Fruit fly (Drosophila melanogaster) whole organism, embryonic: ENCODE results near the gene E2f1.

Source experiments
- Atf-2 ChIP-seq: fragments of 200-800 bp; sonication (Bioruptor generic); optimal IDR thresholded peaks from 2 replicates; lab custom pipeline; 2016; ENCODE audit warnings: missing biosample characterization, missing genetic modification characterization
- Awh ChIP-seq: fragments of 200-800 bp; sonication (Bioruptor generic); IDR thresholded peaks from 2 replicates; pipeline ENCODE4, ENCODE4 v1.3.6; 2022; ENCODE audit warnings: missing biosample characterization, missing genetic modification characterization
- CG10274 ChIP-seq: fragments of 200-800 bp; sonication (Bioruptor generic); optimal IDR thresholded peaks from 3 replicates; lab custom pipeline; 2017; ENCODE audit warnings: missing biosample characterization, mild to moderate bottlenecking, missing genetic modification characterization
- CG10431 ChIP-seq: fragments of 200-800 bp; sonication (Bioruptor generic); optimal IDR thresholded peaks from 3 replicates; lab custom pipeline; 2018; ENCODE audit warnings: missing biosample characterization, mild to moderate bottlenecking, missing genetic modification characterization
- CG10543 ChIP-seq: fragments of 200-800 bp; sonication (Bioruptor generic); optimal IDR thresholded peaks from 3 replicates; lab custom pipeline; 2017; ENCODE audit warnings: missing biosample characterization, mild to moderate bottlenecking, missing genetic modification characterization, moderate library complexity
- CG11085 ChIP-seq: fragments of 200-800 bp; sonication (Bioruptor generic); IDR thresholded peaks from 2 replicates; pipeline ENCODE4 v1.3.6; 2022; ENCODE audit warnings: missing biosample characterization, missing genetic modification characterization
- CG12236 ChIP-seq: fragments of 200-800 bp; sonication (Bioruptor generic); optimal IDR thresholded peaks from 2 replicates; lab custom pipeline; 2016; ENCODE audit warnings: missing biosample characterization, missing genetic modification characterization
- CG12391 ChIP-seq: fragments of 200-800 bp; sonication (Bioruptor generic); optimal IDR thresholded peaks from 3 replicates; lab custom pipeline; 2018; ENCODE audit warnings: missing biosample characterization, mild to moderate bottlenecking, missing genetic modification characterization, moderate library complexity
- CG1647 ChIP-seq: fragments of 200-800 bp; sonication (Bioruptor generic); optimal IDR thresholded peaks from 3 replicates; lab custom pipeline; 2016; ENCODE audit warnings: missing biosample characterization, missing genetic modification characterization
- CG17568 ChIP-seq: fragments of 200-800 bp; sonication (Bioruptor generic); optimal IDR thresholded peaks from 2 replicates; lab custom pipeline; 2018; ENCODE audit warnings: missing biosample characterization, mild to moderate bottlenecking, missing genetic modification characterization, moderate library complexity
- CG18011 ChIP-seq: fragments of 200-800 bp; sonication (Bioruptor generic); optimal IDR thresholded peaks from 2 replicates; lab custom pipeline; 2017; ENCODE audit warnings: missing biosample characterization, missing genetic modification characterization, mild to moderate bottlenecking, moderate library complexity, missing genotype
- CG18619 ChIP-seq: fragments of 200-800 bp; sonication (Bioruptor generic); optimal IDR thresholded peaks from 3 replicates; lab custom pipeline; 2017; ENCODE audit warnings: missing biosample characterization, mild to moderate bottlenecking, missing genetic modification characterization
- CG30020 ChIP-seq: fragments of 200-800 bp; optimal IDR thresholded peaks from 2 replicates; lab custom pipeline; 2019; ENCODE audit warnings: missing biosample characterization, mild to moderate bottlenecking, missing genetic modification characterization, moderate library complexity
- CG31388 ChIP-seq: fragments of 200-800 bp; sonication (Bioruptor generic); optimal IDR thresholded peaks from 2 replicates; lab custom pipeline; 2016; ENCODE audit warnings: missing biosample characterization, missing genetic modification characterization
- CG4820 ChIP-seq: fragments of 200-800 bp; sonication (Bioruptor generic); optimal IDR thresholded peaks from 3 replicates; lab custom pipeline; 2016; ENCODE audit warnings: missing biosample characterization, missing genetic modification characterization
- CG7839 ChIP-seq: fragments of 200-800 bp; sonication (Bioruptor generic); optimal IDR thresholded peaks from 3 replicates; lab custom pipeline; 2018; ENCODE audit warnings: missing biosample characterization, mild to moderate bottlenecking, missing genetic modification characterization, moderate library complexity
- CG9727 ChIP-seq: fragments of 200-800 bp; sonication (Bioruptor generic); optimal IDR thresholded peaks from 3 replicates; lab custom pipeline; 2017; ENCODE audit warnings: missing biosample characterization, mild to moderate bottlenecking, missing genetic modification characterization
- CHES-1-like ChIP-seq: fragments of 200-800 bp; sonication (Bioruptor generic); optimal IDR thresholded peaks from 2 replicates; lab custom pipeline; 2016; ENCODE audit warnings: missing biosample characterization, missing genetic modification characterization
- D19A ChIP-seq: fragments of 200-800 bp; optimal IDR thresholded peaks from 3 replicates; lab custom pipeline; 2019; ENCODE audit warnings: missing biosample characterization, mild to moderate bottlenecking, missing genetic modification characterization, moderate library complexity
- Doc3 ChIP-seq: fragments of 200-800 bp; sonication (Bioruptor generic); IDR thresholded peaks from 3 replicates; pipeline ENCODE4 v1.3.6; 2022; ENCODE audit warnings: missing biosample characterization, missing genetic modification characterization; ENCODE audit not compliant: partially characterized antibody
- Dp ChIP-seq: fragments of 200-800 bp; sonication (Bioruptor generic); optimal IDR thresholded peaks from 2 replicates; lab custom pipeline; 2018; ENCODE audit warnings: missing biosample characterization, mild to moderate bottlenecking, missing genetic modification characterization, moderate library complexity
- ERR ChIP-seq: fragments of 200-800 bp; sonication (Bioruptor generic); optimal IDR thresholded peaks from 2 replicates; lab custom pipeline; 2016; ENCODE audit warnings: missing biosample characterization, missing genetic modification characterization
- Eip74EF ChIP-seq, 2 experiments: fragments of 200-800 bp in 1 of 2; fragments of >200 bp in 1 of 2; sonication (Bioruptor generic) in 1 of 2; optimal IDR thresholded peaks; 2 replicates each; lab custom pipeline; 2017 to 2019; ENCODE audit warnings: missing biosample characterization in 2 of 2, missing genetic modification characterization in 2 of 2, mild to moderate bottlenecking in 1 of 2, moderate library complexity in 1 of 2
- Fer1 ChIP-seq: fragments of 200-800 bp; sonication (Bioruptor generic); optimal IDR thresholded peaks from 2 replicates; lab custom pipeline; 2017; ENCODE audit warnings: missing biosample characterization, mild to moderate bottlenecking, missing genetic modification characterization
- Gsc ChIP-seq: fragments of 200-800 bp; sonication (Bioruptor generic); IDR thresholded peaks from 2 replicates; pipeline ENCODE4 v1.3.6; 2022; ENCODE audit warnings: missing biosample characterization, missing genetic modification characterization
- Hr39 ChIP-seq: fragments of >200 bp; optimal IDR thresholded peaks from 2 replicates; lab custom pipeline; 2017
- Hr51 ChIP-seq, 2 experiments: fragments of 200-800 bp; sonication (Bioruptor generic); optimal IDR thresholded peaks; 2 replicates in 1 of 2; 3 replicates in 1 of 2; lab custom pipeline; 2016 to 2018; ENCODE audit warnings: missing biosample characterization in 2 of 2, missing genetic modification characterization in 2 of 2, mild to moderate bottlenecking in 1 of 2, moderate library complexity in 1 of 2
- Lhr ChIP-seq: fragments of 200-800 bp; sonication (Bioruptor generic); optimal IDR thresholded peaks from 3 replicates; lab custom pipeline; 2017; ENCODE audit warnings: mild to moderate bottlenecking, missing biosample characterization, missing genetic modification reagents, missing genetic modification characterization
- Meics ChIP-seq: fragments of 200-800 bp; sonication (Bioruptor generic); optimal IDR thresholded peaks from 2 replicates; lab custom pipeline; 2017; ENCODE audit warnings: missing biosample characterization, mild to moderate bottlenecking, missing genetic modification characterization
- NFAT ChIP-seq: fragments of 200-800 bp; sonication (Bioruptor generic); IDR thresholded peaks from 2 replicates; pipeline ENCODE4 v1.3.6; 2022; ENCODE audit warnings: missing biosample characterization, missing genetic modification characterization
- Rfx ChIP-seq: fragments of 200-800 bp; sonication (Bioruptor generic); IDR thresholded peaks from 2 replicates; pipeline ENCODE4 v1.3.6; 2022; ENCODE audit warnings: missing biosample characterization, missing genetic modification characterization
- Scr ChIP-seq: fragments of 200-800 bp; sonication (Bioruptor generic); IDR thresholded peaks from 2 replicates; pipeline ENCODE4 v1.3.6; 2022; ENCODE audit warnings: missing biosample characterization, missing genetic modification characterization; ENCODE audit not compliant: partially characterized antibody
- ab ChIP-seq: fragments of 200-800 bp; sonication (Bioruptor generic); optimal IDR thresholded peaks from 2 replicates; lab custom pipeline; 2016; ENCODE audit warnings: missing biosample characterization, missing genetic modification characterization
- aop ChIP-seq: fragments of 200-800 bp; sonication (Bioruptor generic); IDR thresholded peaks from 2 replicates; pipeline ENCODE4 v1.3.6; 2022; ENCODE audit warnings: missing biosample characterization, missing genetic modification characterization
- ash1 ChIP-seq: fragments of 200-800 bp; sonication (Bioruptor generic); optimal IDR thresholded peaks from 2 replicates; lab custom pipeline; 2018; ENCODE audit warnings: missing biosample characterization, mild to moderate bottlenecking, missing genetic modification characterization
- emc ChIP-seq: fragments of 200-800 bp; sonication (Bioruptor generic); optimal IDR thresholded peaks from 2 replicates; lab custom pipeline; 2016; ENCODE audit warnings: missing biosample characterization, missing genetic modification characterization
- en ChIP-seq: fragments of 200-800 bp; sonication (Bioruptor generic); optimal IDR thresholded peaks from 2 replicates; lab custom pipeline; 2016; ENCODE audit warnings: missing biosample characterization, missing genetic modification characterization
- ftz-f1 ChIP-seq: fragments of 200-800 bp; sonication (Bioruptor generic); optimal IDR thresholded peaks from 2 replicates; lab custom pipeline; 2016; ENCODE audit warnings: missing biosample characterization, missing genetic modification characterization
- hbn ChIP-seq: fragments of 200-800 bp; sonication (Bioruptor generic); IDR thresholded peaks from 2 replicates; pipeline ENCODE4 v1.3.6; 2022; ENCODE audit warnings: missing biosample characterization, missing genetic modification characterization; ENCODE audit not compliant: partially characterized antibody
- kah ChIP-seq: fragments of 200-800 bp; sonication (Bioruptor generic); optimal IDR thresholded peaks from 2 replicates; lab custom pipeline; 2018; ENCODE audit warnings: missing biosample characterization, mild to moderate bottlenecking, missing genetic modification characterization
- klu ChIP-seq: fragments of 200-800 bp; sonication (Bioruptor generic); IDR thresholded peaks from 2 replicates; pipeline ENCODE4 v1.3.6; 2022; ENCODE audit warnings: missing biosample characterization, missing genetic modification characterization
- lola ChIP-seq, 3 experiments: fragments of >200 bp in 2 of 3; fragments of 200-800 bp in 1 of 3; sonication (Bioruptor generic) in 1 of 3; optimal IDR thresholded peaks; 2 replicates each; lab custom pipeline; 2017 to 2019; ENCODE audit warnings: missing biosample characterization in 3 of 3, missing genetic modification characterization in 3 of 3, mild to moderate bottlenecking in 1 of 3, moderate library complexity in 1 of 3
- luna ChIP-seq: fragments of 200-800 bp; sonication (Bioruptor generic); optimal IDR thresholded peaks from 2 replicates; lab custom pipeline; 2016; ENCODE audit warnings: missing biosample characterization, missing genetic modification characterization
- nerfin-1 ChIP-seq: fragments of 200-800 bp; sonication (Bioruptor generic); optimal IDR thresholded peaks from 3 replicates; lab custom pipeline; 2019; ENCODE audit warnings: missing biosample characterization, mild to moderate bottlenecking, missing genetic modification characterization, moderate library complexity
- nmo ChIP-seq: fragments of 200-800 bp; sonication (Bioruptor generic); optimal IDR thresholded peaks from 2 replicates; lab custom pipeline; 2018; ENCODE audit warnings: missing biosample characterization, mild to moderate bottlenecking, missing genetic modification characterization, moderate library complexity
- otp ChIP-seq: fragments of 200-800 bp; sonication (Bioruptor generic); IDR thresholded peaks from 3 replicates; pipeline ENCODE4, ENCODE4 v1.3.6; 2022; ENCODE audit warnings: missing biosample characterization, missing genetic modification characterization
- pnt ChIP-seq: fragments of 200-800 bp; sonication (Bioruptor generic); optimal IDR thresholded peaks from 3 replicates; lab custom pipeline; 2016; ENCODE audit warnings: missing biosample characterization, missing genetic modification characterization
- ranshi ChIP-seq: fragments of 200-800 bp; sonication (Bioruptor generic); IDR thresholded peaks from 2 replicates; pipeline ENCODE4 v1.3.6; 2022; ENCODE audit warnings: missing biosample characterization, missing genetic modification characterization
- sr ChIP-seq: fragments of 200-800 bp; sonication (Bioruptor generic); IDR thresholded peaks from 3 replicates; pipeline ENCODE4 v1.3.6; 2022; ENCODE audit warnings: missing biosample characterization, missing genetic modification characterization
- tna ChIP-seq: fragments of 200-800 bp; sonication (Bioruptor generic); IDR thresholded peaks from 2 replicates; pipeline ENCODE4 v1.3.6; 2022; ENCODE audit warnings: missing biosample characterization, missing genetic modification characterization; ENCODE audit not compliant: partially characterized antibody
- wdn ChIP-seq: fragments of 200-800 bp; sonication (Bioruptor generic); IDR thresholded peaks from 2 replicates; pipeline ENCODE4 v1.3.6; 2022; ENCODE audit warnings: missing biosample characterization, missing genetic modification characterization

E2f1 gene

DNA sequence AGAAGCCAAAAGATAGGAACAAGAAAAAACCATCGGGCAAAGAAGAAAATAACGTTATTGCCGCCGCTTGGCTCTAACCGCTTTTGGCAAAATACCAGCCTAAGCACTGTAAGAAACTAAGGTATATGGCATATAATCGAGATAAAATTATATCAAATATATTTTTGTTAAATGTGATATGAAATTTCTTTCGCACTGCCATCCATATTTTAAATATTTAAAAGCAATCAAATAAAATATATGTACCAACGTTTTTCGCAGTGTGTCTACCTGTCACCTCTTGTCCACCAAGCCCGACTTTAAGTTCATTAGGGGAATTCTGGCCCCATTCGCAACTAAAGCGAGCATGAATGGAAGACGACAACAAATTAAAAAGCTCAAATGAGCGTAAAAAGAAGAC is 32.9 kb downstream of the E2f1 start (continued):
- no peak for TF ChIP-seq sr (GFP tag; lab: Robert Waterston, UW)
- peak; percentile 78 for TF ChIP-seq CG9727 (GFP tag; lab: Kevin White, UChicago)
- TF ChIP-seq CG1647 (GFP tag; lab: Kevin White, UChicago): peak; percentile 44
- no peak for TF ChIP-seq CG30020 (tag; lab: Kevin White, UChicago)
- peak; percentile 67; the same call in 1 of the 2 replicates for TF ChIP-seq ranshi (GFP tag; lab: Robert Waterston, UW)
- TF ChIP-seq wdn (GFP tag; lab: Robert Waterston, UW): peak; percentile 75
- peak; percentile 85 for TF ChIP-seq Rfx (GFP tag; lab: Robert Waterston, UW)
- peak; percentile 16 for TF ChIP-seq en (GFP tag; lab: Kevin White, UChicago)
- TF ChIP-seq NFAT (GFP tag; lab: Robert Waterston, UW): peak; percentile 65
- peak; percentile 37 to 62 for TF ChIP-seq Hr51 (GFP tag; optimal IDR thresholded peaks at IDR 0.05; lab: Kevin White, UChicago)
- TF ChIP-seq CG4820 (GFP tag; lab: Kevin White, UChicago): peak; percentile 46
- no peak for TF ChIP-seq Doc3 (GFP tag; lab: Robert Waterston, UW)
- TF ChIP-seq emc (GFP tag; lab: Kevin White, UChicago): no peak
- no peak for TF ChIP-seq hbn (GFP tag; lab: Robert Waterston, UW)
- TF ChIP-seq Fer1 (GFP tag; lab: Kevin White, UChicago): peak; percentile 74
- no peak for TF ChIP-seq Gsc (GFP tag; lab: Robert Waterston, UW)
- TF ChIP-seq CG11085: no peak
- peak; percentile 8 for TF ChIP-seq nerfin-1
- TF ChIP-seq pnt (GFP tag; lab: Kevin White, UChicago): no peak
- TF ChIP-seq CG7839 (tag; lab: Kevin White, UChicago): peak; percentile 81
- TF ChIP-seq luna: no peak
- TF ChIP-seq CG18619 (GFP tag; lab: Kevin White, UChicago): peak; percentile 56
- peak; percentile 7 for TF ChIP-seq Lhr (GFP tag; lab: Kevin White, UChicago)
- TF ChIP-seq kah (GFP tag; lab: Kevin White, UChicago): no peak
- TF ChIP-seq lola (GFP tag; optimal IDR thresholded peaks at IDR 0.05; lab: Kevin White, UChicago): peak in 1 of 3 experiments; percentile 23
- peak in 1 of 2 experiments; percentile 20 for TF ChIP-seq Eip74EF (GFP tag; optimal IDR thresholded peaks at IDR 0.05; lab: Kevin White, UChicago)
- TF ChIP-seq CG17568: peak; percentile 51
- TF ChIP-seq tna (GFP tag; lab: Robert Waterston, UW): no peak
- TF ChIP-seq Dp (GFP tag; lab: Kevin White, UChicago): no peak
- TF ChIP-seq CG31388 (GFP tag; lab: Kevin White, UChicago): no peak
- TF ChIP-seq nmo (GFP tag; lab: Kevin White, UChicago): peak; percentile 70
- TF ChIP-seq ERR (GFP tag; lab: Kevin White, UChicago): no peak
- TF ChIP-seq Hr39 (lab: Kevin White, UChicago): no peak
- TF ChIP-seq CG10543 (GFP tag; lab: Kevin White, UChicago): peak; percentile 30
- TF ChIP-seq Awh: no peak
- TF ChIP-seq CHES-1-like (GFP tag; lab: Kevin White, UChicago): no peak
- TF ChIP-seq ash1 (GFP tag; lab: Kevin White, UChicago): no peak
- peak; percentile 57 for TF ChIP-seq klu (GFP tag; lab: Robert Waterston, UW)
- no peak for TF ChIP-seq CG18011
- TF ChIP-seq otp (GFP tag; lab: Robert Waterston, UW): peak; percentile 50; the same call in 1 of the 3 replicates
- peak; percentile 50 for TF ChIP-seq D19A (tag; lab: Kevin White, UChicago)
- TF ChIP-seq ftz-f1 (GFP tag; lab: Kevin White, UChicago): no peak
- TF ChIP-seq CG10431: no peak
- peak; percentile 79 for TF ChIP-seq CG12391 (tag; lab: Kevin White, UChicago)
- peak; percentile 46 for TF ChIP-seq CG10274 (GFP tag; lab: Kevin White, UChicago)
- no peak for TF ChIP-seq aop (GFP tag; lab: Robert Waterston, UW)
- TF ChIP-seq Atf-2 (GFP tag; lab: Kevin White, UChicago): no peak
- peak; percentile 20 for TF ChIP-seq CG12236 (GFP tag; lab: Kevin White, UChicago)
- no peak for TF ChIP-seq Scr (GFP tag; lab: Robert Waterston, UW)
- no peak for TF ChIP-seq ab (GFP tag; lab: Kevin White, UChicago)
- peak; percentile 76 for TF ChIP-seq Meics (GFP tag; lab: Kevin White, UChicago)
